Worm (Caenorhabditis elegans) whole organism, L3 larva: ENCODE measurements around the gene lrpr-1.

ENCODE experiments used
- lin-39 ChIP-seq: fragments of 150-350 bp; optimal IDR thresholded peaks from 2 replicates; lab custom pipeline; 2018; ENCODE audit warnings: missing biosample characterization, missing genetic modification reagents, missing genetic modification characterization
- snpc-4 ChIP-seq: fragments of 150-350 bp; optimal IDR thresholded peaks from 2 replicates; lab custom pipeline; 2014; ENCODE audit warnings: missing biosample characterization, missing genetic modification characterization

DNA sequence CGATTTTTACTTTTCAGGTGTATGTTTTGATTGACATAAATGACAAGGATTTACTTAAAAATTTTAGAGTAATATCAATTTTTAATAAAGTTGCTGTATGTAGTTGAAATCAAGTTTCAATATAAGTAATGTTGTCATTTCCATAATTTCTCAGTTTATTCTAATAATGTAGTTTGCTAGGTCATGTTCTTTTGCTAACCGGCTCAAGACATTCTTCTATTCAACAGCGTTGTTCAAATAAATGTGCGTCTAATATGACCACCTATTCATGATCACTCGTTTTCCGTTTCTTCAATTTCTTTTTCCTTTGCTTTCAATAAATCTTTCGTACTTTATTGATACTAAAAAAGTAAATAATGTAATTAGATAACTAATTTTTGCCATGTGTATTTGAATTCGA is 37.6 kb downstream of the lrpr-1 start, which contains the start of gene C02G6.3:
- TF ChIP-seq snpc-4 (tag; lab: Kevin White, UChicago) (no peak), lin-39 (no peak)
